Fruit fly (Drosophila melanogaster) whole organism, embryonic: ENCODE results near the gene Wdr33.

Experiments
- CG10462 ChIP-seq: fragments of 200-800 bp; sonication (Bioruptor generic); optimal IDR thresholded peaks from 2 replicates; lab custom pipeline; 2016; ENCODE audit warnings: missing biosample characterization, missing genetic modification characterization
- CG17802 ChIP-seq: fragments of 200-800 bp; sonication (Bioruptor generic); optimal IDR thresholded peaks from 2 replicates; lab custom pipeline; 2018; ENCODE audit warnings: missing biosample characterization, mild to moderate bottlenecking, missing genetic modification characterization, moderate library complexity
- dpn ChIP-seq, 2 experiments: fragments of 200-800 bp; sonication (Bioruptor generic); optimal IDR thresholded peaks; 3 replicates each; lab custom pipeline; 2016; ENCODE audit warnings: missing biosample characterization in 2 of 2, missing genetic modification characterization in 2 of 2
- hkb ChIP-seq, 2 experiments: fragments of 200-800 bp in 1 of 2; fragments of >200 bp in 1 of 2; sonication (Bioruptor generic) in 1 of 2; IDR thresholded peaks in 1 of 2; optimal IDR thresholded peaks in 1 of 2; 2 replicates each; pipeline versions ENCODE4 v1.3.6 to Lab custom; 2017 to 2022; ENCODE audit warnings: missing biosample characterization in 1 of 2, missing genetic modification characterization in 1 of 2
- zf30C ChIP-seq: fragments of 200-800 bp; sonication (Bioruptor generic); optimal IDR thresholded peaks from 3 replicates; lab custom pipeline; 2018; ENCODE audit warnings: missing biosample characterization, mild to moderate bottlenecking, missing genetic modification characterization

DNA sequence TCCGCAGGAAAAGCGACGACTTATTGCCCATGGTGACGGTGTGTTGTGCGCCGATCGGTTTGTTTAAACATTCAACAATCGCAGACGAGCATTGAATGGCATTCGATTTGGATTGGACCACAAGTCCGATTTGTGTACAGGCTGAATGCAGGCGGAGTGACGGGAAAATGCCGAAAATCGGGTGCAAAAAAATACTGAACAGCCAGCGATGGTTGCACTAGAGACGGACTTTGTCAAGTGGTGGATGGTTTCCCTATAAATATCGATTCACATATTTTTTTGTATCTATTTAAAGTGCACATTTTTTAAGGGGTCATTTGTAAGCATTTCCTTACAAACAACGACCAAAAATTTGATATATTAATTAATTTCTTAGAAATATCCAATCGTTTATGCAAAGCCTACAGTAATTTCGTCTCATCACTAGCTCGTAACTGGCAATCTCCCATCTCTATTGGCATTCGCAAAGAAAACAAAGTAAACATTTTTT lies 5.7 kb upstream of the Wdr33 start, which contains the start of the genes elm and MED27:
- TF ChIP-seq CG17802 (tag; lab: Kevin White, UChicago) = peak; percentile 73
- peak; percentile 87 for TF ChIP-seq hkb (optimal IDR thresholded peaks at IDR 0.05; lab: Kevin White, UChicago)
- peak; percentile 86 for TF ChIP-seq hkb (GFP tag; IDR thresholded peaks at IDR 0.05; lab: Robert Waterston, UW)
- TF ChIP-seq dpn (GFP tag; optimal IDR thresholded peaks at IDR 0.05; lab: Kevin White, UChicago) = peak; percentile 95 to 96
- peak; percentile 88 for TF ChIP-seq CG10462 (GFP tag; lab: Kevin White, UChicago)
- TF ChIP-seq zf30C (GFP tag; lab: Kevin White, UChicago) = no peak
